Fruit fly (Drosophila melanogaster): Measurements from ENCODE around the gene CAH8.

Gene CAH8

DNA sequence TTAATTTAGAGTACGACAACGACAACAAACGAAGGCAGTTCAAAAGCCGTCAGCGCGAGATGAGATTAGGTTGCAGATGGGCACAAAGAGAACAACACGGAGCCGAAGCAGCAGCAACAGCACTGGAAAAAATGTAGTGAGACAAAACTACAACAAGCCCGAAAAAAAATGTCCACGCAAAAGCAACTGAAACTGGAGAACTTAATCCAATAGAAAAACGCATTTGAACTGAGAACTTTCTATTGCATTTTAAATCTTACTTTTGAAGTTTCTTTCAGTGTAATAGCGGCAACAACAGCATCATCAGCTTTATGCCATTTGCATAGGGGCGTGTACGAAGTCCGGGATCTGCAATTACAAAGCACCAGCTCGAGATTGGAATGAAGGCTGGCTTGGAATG is 50.0 kb downstream of the CAH8 start (continued):
- TF ChIP-seq CG7745 (tag; optimal IDR thresholded peaks at IDR 0.05), result no peak
- no peak for TF ChIP-seq CG3726 (GFP tag; IDR thresholded peaks at IDR 0.05)
- TF ChIP-seq Sox102F (GFP tag; optimal IDR thresholded peaks at IDR 0.05), result peak; percentile 12
- TF ChIP-seq NC2β (GFP tag; optimal IDR thresholded peaks at IDR 0.05), result no peak
- no peak for TF ChIP-seq CG11456 (GFP tag; IDR thresholded peaks at IDR 0.05)
- no peak for TF ChIP-seq CG12942 (GFP tag; optimal IDR thresholded peaks at IDR 0.05)
- no peak for TF ChIP-seq schlank (tag; optimal IDR thresholded peaks at IDR 0.05)
- TF ChIP-seq nom (GFP tag; optimal IDR thresholded peaks at IDR 0.05), result peak; percentile 33
- peak; percentile 8 for TF ChIP-seq ind (GFP tag; optimal IDR thresholded peaks at IDR 0.05)
- TF ChIP-seq so (GFP tag; IDR thresholded peaks at IDR 0.05), result no peak
- TF ChIP-seq sens-2 (GFP tag; IDR thresholded peaks at IDR 0.05), result no peak
- TF ChIP-seq CG9727 (GFP tag; optimal IDR thresholded peaks at IDR 0.05), result peak; percentile 17
- no peak for TF ChIP-seq gsb-n (tag; optimal IDR thresholded peaks at IDR 0.05)
- peak; percentile 36 for TF ChIP-seq CG7839 (tag; optimal IDR thresholded peaks at IDR 0.05)
- no peak; the same call in 2 of the 3 replicates for TF ChIP-seq Mrtf (GFP tag; IDR thresholded peaks at IDR 0.05)
- TF ChIP-seq lilli (GFP tag; optimal IDR thresholded peaks at IDR 0.05), result no peak
- TF ChIP-seq CG11504 (tag; optimal IDR thresholded peaks at IDR 0.05), result peak; percentile 39
- 0 out of 2 replicates have a peak, but pooled peaks have one; percentile 10 for TF ChIP-seq Oaz (GFP tag; IDR thresholded peaks at IDR 0.05)
- peak; percentile 31; the same call in 1 of the 3 replicates for TF ChIP-seq row (GFP tag; IDR thresholded peaks at IDR 0.05)
- TF ChIP-seq Fer3 (tag; optimal IDR thresholded peaks at IDR 0.05), result no peak
- peak; percentile 29 for TF ChIP-seq CG2678 (tag; optimal IDR thresholded peaks at IDR 0.05)
- TF ChIP-seq CG10979 (tag; optimal IDR thresholded peaks at IDR 0.05), result no peak
- TF ChIP-seq CG14441 (GFP tag; IDR thresholded peaks at IDR 0.05), result no peak
- no peak for TF ChIP-seq CG3281 (GFP tag; optimal IDR thresholded peaks at IDR 0.05)
- TF ChIP-seq sens (GFP tag), result peak; percentile 85
- peak; percentile 64 for TF ChIP-seq Ets65A (GFP tag)
- TF ChIP-seq repo (GFP tag; optimal IDR thresholded peaks at IDR 0.05), result no peak
- TF ChIP-seq dpn (GFP tag; optimal IDR thresholded peaks at IDR 0.05), result peak in 1 of 2 experiments; percentile 16
- no peak for TF ChIP-seq CG2120 (GFP tag; optimal IDR thresholded peaks at IDR 0.05)
- TF ChIP-seq croc (GFP tag; conservative IDR thresholded peaks at IDR 0.05), result no peak
- peak; percentile 41 for TF ChIP-seq CG18599 (GFP tag; optimal IDR thresholded peaks at IDR 0.05)
- TF ChIP-seq CG15269 (tag; optimal IDR thresholded peaks at IDR 0.05), result no peak
- no peak for TF ChIP-seq Xbp1 (GFP tag; optimal IDR thresholded peaks at IDR 0.05)
- no peak for TF ChIP-seq CG9797 (GFP tag; optimal IDR thresholded peaks at IDR 0.05)
- TF ChIP-seq Gsc (GFP tag; IDR thresholded peaks at IDR 0.05), result no peak
- no peak for TF ChIP-seq bcd (GFP tag; optimal IDR thresholded peaks at IDR 0.05)
- TF ChIP-seq D19B (GFP tag; optimal IDR thresholded peaks at IDR 0.05), result no peak
- no peak for TF ChIP-seq CG14965 (GFP tag; optimal IDR thresholded peaks at IDR 0.05; ENCODE audit: borderline replicate concordance)
- no peak for TF ChIP-seq CG4328 (GFP tag; optimal IDR thresholded peaks at IDR 0.05)
- no peak for TF ChIP-seq CG6689 (GFP tag; IDR thresholded peaks at IDR 0.05)
- TF ChIP-seq sc (optimal IDR thresholded peaks at IDR 0.05), result no peak
- TF ChIP-seq sc (GFP tag; optimal IDR thresholded peaks at IDR 0.05), result no peak
- TF ChIP-seq ci (GFP tag; IDR thresholded peaks at IDR 0.05), result 0 out of 3 replicates have a peak, but pooled peaks have one; percentile 30
- TF ChIP-seq chif (GFP tag; optimal IDR thresholded peaks at IDR 0.05), result peak in 1 of 2 experiments; percentile 1
- no peak for TF ChIP-seq CG8281 (tag; optimal IDR thresholded peaks at IDR 0.05)
- no peak for TF ChIP-seq az2 (GFP tag; optimal IDR thresholded peaks at IDR 0.05)
- no peak for TF ChIP-seq en (GFP tag; optimal IDR thresholded peaks at IDR 0.05)
- no peak for TF ChIP-seq D (optimal IDR thresholded peaks at IDR 0.05)
- TF ChIP-seq D (GFP tag; optimal IDR thresholded peaks at IDR 0.05), result no peak
- TF ChIP-seq gcm (GFP tag; optimal IDR thresholded peaks at IDR 0.05), result no peak
- no peak for TF ChIP-seq mirr (GFP tag; optimal IDR thresholded peaks at IDR 0.05)
- no peak for TF ChIP-seq CG8089 (GFP tag; optimal IDR thresholded peaks at IDR 0.05)

Measured in whole organism, embryonic.